Worm (Caenorhabditis elegans) whole organism, young adult: ENCODE data around the gene pqn-78.
A peak's percentile ranks its signal among the peaks of the same experiment; 100 is the strongest.

Source experiments
- B0261.1 ChIP-seq: sonication (generic microtip); optimal IDR thresholded peaks from 2 replicates; lab custom pipeline; 2016; ENCODE audit warnings: mild to moderate bottlenecking, missing genetic modification characterization, moderate library complexity, missing compliant biosample characterization
- F49E8.2 ChIP-seq: sonication (generic microtip); optimal IDR thresholded peaks from 3 replicates; lab custom pipeline; 2017; ENCODE audit warnings: missing genetic modification characterization, mild to moderate bottlenecking, missing compliant biosample characterization, antibody characterized with exemption, moderate library complexity; ENCODE audit not compliant: insufficient read depth
- F55B11.4 ChIP-seq: sonication (generic microtip); optimal IDR thresholded peaks from 2 replicates; lab custom pipeline; 2016; ENCODE audit warnings: missing compliant biosample characterization, missing genetic modification characterization, borderline replicate concordance; ENCODE audit not compliant: insufficient read depth
- Y56A3A.18 ChIP-seq: fragments of 200-800 bp; sonication (Bioruptor generic); IDR thresholded peaks from 2 replicates; pipeline ENCODE4 v1.3.6; 2022; ENCODE audit warnings: missing genetic modification reagents, missing genetic modification characterization, missing compliant biosample characterization
- ZK185.1 ChIP-seq: sonication (generic microtip); optimal IDR thresholded peaks from 2 replicates; lab custom pipeline; 2016; ENCODE audit warnings: mild to moderate bottlenecking, missing genetic modification characterization, missing compliant biosample characterization; ENCODE audit not compliant: poor library complexity, severe bottlenecking
- akir-1 ChIP-seq: fragments of 200-800 bp; sonication (Bioruptor generic); optimal IDR thresholded peaks from 2 replicates; lab custom pipeline; 2018; ENCODE audit warnings: mild to moderate bottlenecking, missing genetic modification characterization, moderate library complexity, missing compliant biosample characterization
- aptf-3 ChIP-seq: fragments of 200-800 bp; sonication (Bioruptor generic); IDR thresholded peaks from 2 replicates; pipeline ENCODE4 v1.3.6; 2022; ENCODE audit warnings: missing genetic modification characterization, missing compliant biosample characterization
- athp-1 ChIP-seq: sonication (generic microtip); optimal IDR thresholded peaks from 2 replicates; lab custom pipeline; 2017; ENCODE audit warnings: mild to moderate bottlenecking, missing genetic modification characterization, missing compliant biosample characterization
- attf-6 ChIP-seq: fragments of 200-800 bp; sonication (Bioruptor generic); IDR thresholded peaks from 2 replicates; pipeline ENCODE4 v1.3.6; 2022; ENCODE audit warnings: missing genetic modification reagents, missing genetic modification characterization, missing compliant biosample characterization
- bed-2 ChIP-seq: fragments of 200-800 bp; sonication (Bioruptor generic); IDR thresholded peaks from 2 replicates; pipeline ENCODE4 v1.3.6; 2022; ENCODE audit warnings: missing genetic modification reagents, missing genetic modification characterization, missing compliant biosample characterization
- ceh-58 ChIP-seq: fragments of 200-800 bp; sonication (Bioruptor generic); IDR thresholded peaks from 2 replicates; pipeline ENCODE4 v1.3.6; 2022; ENCODE audit warnings: missing genetic modification characterization, missing compliant biosample characterization
- chd-7 ChIP-seq: sonication (generic microtip); optimal IDR thresholded peaks from 2 replicates; lab custom pipeline; 2016; ENCODE audit warnings: mild to moderate bottlenecking, missing genetic modification characterization, moderate library complexity, missing compliant biosample characterization
- dpl-1 ChIP-seq: fragments of 150-350 bp; optimal IDR thresholded peaks from 2 replicates; lab custom pipeline; 2014; ENCODE audit warnings: missing biosample characterization, missing genetic modification reagents, missing genetic modification characterization
- egl-44 ChIP-seq: fragments of 200-800 bp; sonication (Bioruptor generic); IDR thresholded peaks from 2 replicates; pipeline ENCODE4 v1.3.6; 2022; ENCODE audit warnings: missing genetic modification reagents, missing genetic modification characterization, missing compliant biosample characterization
- egrh-3 ChIP-seq: fragments of 200-800 bp; sonication (Bioruptor generic); IDR thresholded peaks from 2 replicates; pipeline ENCODE4 v1.3.6; 2022; ENCODE audit warnings: missing genetic modification reagents, missing genetic modification characterization, missing compliant biosample characterization
- ekl-4 ChIP-seq: fragments of 200-800 bp; sonication (Bioruptor generic); IDR thresholded peaks from 2 replicates; pipeline ENCODE4 v1.3.6; 2022; ENCODE audit warnings: missing genetic modification reagents, missing genetic modification characterization, missing compliant biosample characterization
- hmg-1.2 ChIP-seq: fragments of 200-800 bp; sonication (Bioruptor generic); IDR thresholded peaks from 2 replicates; pipeline ENCODE4 v1.3.6; 2022; ENCODE audit warnings: missing genetic modification reagents, missing genetic modification characterization, missing compliant biosample characterization
- hsf-1 ChIP-seq: fragments of 200-800 bp; sonication (Bioruptor generic); IDR thresholded peaks from 2 replicates; pipeline ENCODE4 v1.3.6; 2022; ENCODE audit warnings: missing genetic modification reagents, missing genetic modification characterization, missing compliant biosample characterization
- let-607 ChIP-seq, 2 experiments: fragments of 200-800 bp in 1 of 2; sonication (Bioruptor generic) in 1 of 2; sonication (generic microtip) in 1 of 2; optimal IDR thresholded peaks; 2 replicates each; lab custom pipeline; 2016 to 2018; ENCODE audit warnings: mild to moderate bottlenecking in 2 of 2, missing compliant biosample characterization in 2 of 2, missing genetic modification characterization in 2 of 2, moderate library complexity in 2 of 2, missing genotype in 1 of 2
- lir-1 ChIP-seq: fragments of 200-800 bp; sonication (Bioruptor generic); conservative IDR thresholded peaks from 2 replicates; pipeline ENCODE4 v1.3.6; 2022; ENCODE audit warnings: missing genetic modification reagents, missing genetic modification characterization, missing compliant biosample characterization
- madf-8 ChIP-seq: fragments of 200-800 bp; sonication (Bioruptor generic); conservative IDR thresholded peaks from 2 replicates; pipeline ENCODE4 v1.3.6; 2022; ENCODE audit warnings: missing genetic modification reagents, missing genetic modification characterization, missing compliant biosample characterization
- mxl-1 ChIP-seq: sonication (generic microtip); optimal IDR thresholded peaks from 2 replicates; lab custom pipeline; 2016; ENCODE audit warnings: missing genetic modification characterization, missing compliant biosample characterization
- nfya-2 ChIP-seq: fragments of 200-800 bp; sonication (Bioruptor generic); IDR thresholded peaks from 2 replicates; pipeline ENCODE4 v1.3.6; 2022; ENCODE audit warnings: missing genetic modification reagents, missing genetic modification characterization, missing compliant biosample characterization
- nfyb-1 ChIP-seq: fragments of 200-800 bp; sonication (Bioruptor generic); IDR thresholded peaks from 2 replicates; pipeline ENCODE4 v1.3.6; 2022; ENCODE audit warnings: missing genetic modification reagents, missing genetic modification characterization, missing compliant biosample characterization
- nhr-120 ChIP-seq: fragments of 200-800 bp; sonication (Bioruptor generic); IDR thresholded peaks from 2 replicates; pipeline ENCODE4 v1.3.6; 2022; ENCODE audit warnings: missing genetic modification characterization, missing compliant biosample characterization
- rec-8 ChIP-seq, 2 experiments: sonication (generic microtip); optimal IDR thresholded peaks; 2 replicates each; lab custom pipeline; 2016; ENCODE audit warnings: mild to moderate bottlenecking in 2 of 2, missing genetic modification characterization in 2 of 2, missing genetic modification reagents in 2 of 2, missing genotype in 2 of 2, missing biosample characterization in 1 of 2, missing compliant biosample characterization in 1 of 2, moderate library complexity in 1 of 2
- repo-1 ChIP-seq: sonication (generic microtip); optimal IDR thresholded peaks from 2 replicates; lab custom pipeline; 2017; ENCODE audit warnings: mild to moderate bottlenecking, missing genetic modification characterization, missing compliant biosample characterization
- rpc-1 ChIP-seq, 2 experiments: fragments of 150-350 bp in 1 of 2; sonication (generic microtip) in 1 of 2; optimal IDR thresholded peaks; 2 replicates each; lab custom pipeline; 2014 to 2018; ENCODE audit warnings: missing biosample characterization in 1 of 2, missing genetic modification characterization in 1 of 2, missing genetic modification reagents in 1 of 2, missing genotype in 1 of 2
- snpc-1.1 ChIP-seq: sonication (generic microtip); optimal IDR thresholded peaks from 2 replicates; lab custom pipeline; 2017; ENCODE audit warnings: missing genetic modification characterization, mild to moderate bottlenecking, missing compliant biosample characterization, antibody characterized with exemption, moderate library complexity, missing genotype, missing genetic modification reagents; ENCODE audit not compliant: insufficient read depth
- snpc-3.4 ChIP-seq: sonication (generic microtip); optimal IDR thresholded peaks from 2 replicates; lab custom pipeline; 2017; ENCODE audit warnings: missing genetic modification characterization, mild to moderate bottlenecking, missing compliant biosample characterization, antibody characterized with exemption, moderate library complexity, missing genotype, missing genetic modification reagents
- snpc-4 ChIP-seq, 5 experiments: fragments of 150-350 bp in 1 of 5; sonication (generic microtip) in 4 of 5; optimal IDR thresholded peaks; 2 replicates each; lab custom pipeline; 2014 to 2018; ENCODE audit warnings: missing genetic modification characterization in 5 of 5, missing biosample characterization in 3 of 5, antibody characterized with exemption in 2 of 5, mild to moderate bottlenecking in 2 of 5, missing compliant biosample characterization in 2 of 5, missing genotype in 2 of 5, moderate library complexity in 2 of 5, missing genetic modification reagents in 1 of 5
- sptf-2 ChIP-seq: fragments of 200-800 bp; sonication (Bioruptor generic); optimal IDR thresholded peaks from 2 replicates; lab custom pipeline; 2018; ENCODE audit warnings: mild to moderate bottlenecking, missing genetic modification characterization, missing compliant biosample characterization
- tbx-9 ChIP-seq: sonication (generic microtip); optimal IDR thresholded peaks from 2 replicates; lab custom pipeline; 2016; ENCODE audit warnings: borderline replicate concordance, missing genetic modification characterization, inconsistent platforms, missing compliant biosample characterization
- tlf-1 ChIP-seq: fragments of 200-800 bp; sonication (Bioruptor generic); optimal IDR thresholded peaks from 2 replicates; lab custom pipeline; 2018; ENCODE audit warnings: mild to moderate bottlenecking, missing genetic modification characterization, missing compliant biosample characterization
- zim-3 ChIP-seq: sonication (generic microtip); optimal IDR thresholded peaks from 2 replicates; lab custom pipeline; 2017; ENCODE audit warnings: mild to moderate bottlenecking, missing genetic modification characterization, moderate library complexity, missing compliant biosample characterization
- ztf-3 ChIP-seq: fragments of 200-800 bp; sonication (Bioruptor generic); optimal IDR thresholded peaks from 2 replicates; lab custom pipeline; 2018; ENCODE audit warnings: mild to moderate bottlenecking, missing genetic modification characterization, missing compliant biosample characterization

The pqn-78 gene

DNA sequence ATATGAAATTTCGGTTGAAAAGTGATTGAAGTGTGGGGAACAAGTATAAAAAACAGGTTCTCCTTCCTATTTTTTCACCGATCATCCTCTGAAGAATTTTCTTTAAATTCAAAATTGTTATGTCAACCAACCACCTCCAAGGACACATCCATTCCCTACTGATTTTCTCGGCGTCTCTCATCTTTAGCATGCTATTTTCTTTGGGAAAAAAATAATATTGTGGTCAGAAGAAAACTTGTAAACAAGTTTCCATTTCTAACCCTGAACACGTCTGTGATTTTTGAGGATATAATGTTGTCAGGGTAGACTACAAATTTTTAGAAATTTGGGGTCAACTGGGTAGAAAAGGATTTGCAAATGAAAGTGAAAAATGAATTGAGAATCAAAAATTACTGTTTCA, 22.8 kb upstream of the pqn-78 start:
- TF ChIP-seq tlf-1 (GFP tag; lab: Kevin White, UChicago) (no peak), rec-8 (tag; optimal IDR thresholded peaks at IDR 0.05; lab: Kevin White, UChicago) (no peak), ztf-3 (GFP tag; lab: Kevin White, UChicago) (no peak), nfya-2 (GFP tag; lab: Robert Waterston, UW) (no peak), lir-1 (GFP tag; lab: Robert Waterston, UW) (no peak), Y56A3A.18 (no peak), egl-44 (no peak), ekl-4 (GFP tag; lab: Robert Waterston, UW) (no peak), aptf-3 (GFP tag; lab: Robert Waterston, UW) (no peak), akir-1 (GFP tag; lab: Kevin White, UChicago) (no peak), rpc-1 (optimal IDR thresholded peaks at IDR 0.05; lab: Kevin White, UChicago) (no peak), rpc-1 (tag; optimal IDR thresholded peaks at IDR 0.05; lab: Kevin White, UChicago) (no peak), B0261.1 (tag; lab: Kevin White, UChicago) (no peak), sptf-2 (GFP tag; lab: Kevin White, UChicago) (no peak), athp-1 (tag; lab: Kevin White, UChicago) (no peak), repo-1 (no peak), snpc-3.4 (no peak), nhr-120 (GFP tag; lab: Robert Waterston, UW) (no peak)

DNA sequence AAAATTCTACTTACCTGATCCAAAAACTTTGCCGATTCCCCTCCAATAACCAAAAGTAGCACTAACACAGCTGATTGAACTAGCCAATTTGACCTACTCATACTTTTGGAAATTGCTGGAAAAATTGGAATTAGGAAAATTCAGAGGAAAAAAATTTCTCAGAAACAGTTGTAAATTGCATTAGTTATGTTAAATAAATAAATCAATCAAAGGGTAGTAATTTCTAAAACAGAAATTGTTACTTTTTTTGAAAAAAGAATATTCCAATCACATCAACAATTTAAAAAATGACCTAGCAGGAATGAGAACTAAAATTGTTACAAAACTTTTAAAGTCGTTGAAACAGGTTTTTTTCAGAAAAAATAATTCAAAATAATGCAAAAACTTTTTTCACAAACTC, 22.1 kb upstream of the pqn-78 start, which contains the start of gene Y105C5A.8:
Y105C5A.8 (minus strand) TSS at position 101 of the 400 bp plus-strand sequence.
- TF ChIP-seq zim-3 (tag; lab: Kevin White, UChicago): no peak
- TF ChIP-seq Y56A3A.18: no peak

DNA sequence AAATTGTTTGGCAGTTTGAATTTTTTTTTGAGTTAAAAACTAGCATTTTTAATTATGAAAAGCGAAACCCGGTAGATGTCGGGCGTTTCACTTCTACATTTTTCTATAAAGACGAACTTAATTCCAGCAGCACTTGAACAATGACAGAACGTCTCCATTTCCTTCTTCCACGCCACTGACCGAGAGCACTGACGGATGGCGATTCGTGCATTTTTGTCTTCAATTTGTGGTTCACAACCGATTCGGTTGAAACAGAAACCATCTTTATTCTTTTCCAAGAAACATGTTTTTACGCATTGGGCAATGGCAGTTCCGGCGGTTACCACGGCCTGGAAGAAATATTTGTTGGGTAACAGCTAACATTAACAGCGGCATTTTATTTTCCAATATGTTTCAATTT, 18.3 kb upstream of the pqn-78 start:
- TF ChIP-seq snpc-4 (GFP tag; optimal IDR thresholded peaks at IDR 0.05; lab: Kevin White, UChicago) (no peak), snpc-4 (tag; optimal IDR thresholded peaks at IDR 0.05; lab: Kevin White, UChicago) (peak in 3 of 4 experiments; percentile 34 to 62 (median 61)), F55B11.4 (no peak), attf-6 (GFP tag; lab: Robert Waterston, UW) (peak; percentile 62; the same call in 1 of the 2 replicates)

DNA sequence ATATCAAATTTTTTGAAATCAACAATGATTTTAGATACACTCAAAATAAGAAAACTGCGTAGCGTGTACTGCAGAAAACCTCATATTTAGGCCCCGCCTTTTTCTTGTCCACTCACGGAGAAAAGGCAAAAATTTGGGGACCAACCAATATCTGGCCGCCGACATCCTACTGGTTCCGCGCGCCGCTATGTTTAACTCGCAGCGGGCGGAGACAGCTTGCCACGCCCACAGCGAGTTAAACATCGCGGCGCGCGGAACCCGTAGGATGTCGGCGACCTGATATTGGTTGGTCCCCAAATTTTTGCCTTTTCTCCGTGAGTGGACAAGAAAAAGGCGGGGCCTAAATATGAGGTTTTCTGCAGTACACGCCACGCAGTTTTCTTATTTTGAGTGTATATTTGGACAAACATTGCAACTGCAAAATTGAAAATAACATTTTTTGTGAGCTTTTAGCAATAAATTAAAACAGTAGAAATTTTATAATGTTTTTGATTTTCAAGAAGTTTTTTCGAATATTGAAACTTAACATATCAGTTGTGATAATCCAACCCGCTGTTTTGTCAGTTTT, 15.1 kb upstream of the pqn-78 start:
- peak; percentile 33 for TF ChIP-seq snpc-1.1 (tag; lab: Kevin White, UChicago)
- peak; percentile 36; the same call in 1 of the 2 replicates for TF ChIP-seq hmg-1.2 (GFP tag; lab: Robert Waterston, UW)
- peak; percentile 66 for TF ChIP-seq snpc-4 (GFP tag; optimal IDR thresholded peaks at IDR 0.05; lab: Kevin White, UChicago)
- peak; percentile 58 to 96 (median 72) for TF ChIP-seq snpc-4 (tag; optimal IDR thresholded peaks at IDR 0.05; lab: Kevin White, UChicago)
- TF ChIP-seq attf-6 (GFP tag; lab: Robert Waterston, UW): peak; percentile 90
- TF ChIP-seq, all 124 proteins: peak for 4; not testable (repeated sequence) for 120

DNA sequence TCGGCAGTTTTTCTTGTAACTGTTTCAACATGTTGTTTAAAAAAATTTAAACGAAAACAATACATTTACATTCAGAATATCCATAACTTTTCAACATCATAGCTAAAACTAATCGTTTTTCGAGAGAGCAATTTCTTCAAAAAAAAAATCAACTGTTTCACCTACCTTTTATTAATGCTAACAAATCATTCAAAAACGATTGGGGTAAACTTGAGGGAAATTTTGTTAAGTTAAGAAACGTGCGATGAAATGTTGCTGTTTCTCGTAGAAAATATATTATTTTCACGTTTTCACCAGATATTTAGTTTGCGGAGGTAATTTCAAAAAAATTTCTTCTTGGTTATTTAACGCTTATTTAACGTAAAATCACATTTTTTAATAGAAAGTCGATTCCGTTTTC, 11.6 kb upstream of the pqn-78 start:
- TF ChIP-seq snpc-4 (GFP tag; optimal IDR thresholded peaks at IDR 0.05; lab: Kevin White, UChicago) (no peak), snpc-4 (tag; optimal IDR thresholded peaks at IDR 0.05; lab: Kevin White, UChicago) (peak in 3 of 4 experiments; percentile 58 to 67 (median 60)), dpl-1 (GFP tag; lab: Kevin White, UChicago) (no peak), attf-6 (GFP tag; lab: Robert Waterston, UW) (peak; percentile 70)

DNA sequence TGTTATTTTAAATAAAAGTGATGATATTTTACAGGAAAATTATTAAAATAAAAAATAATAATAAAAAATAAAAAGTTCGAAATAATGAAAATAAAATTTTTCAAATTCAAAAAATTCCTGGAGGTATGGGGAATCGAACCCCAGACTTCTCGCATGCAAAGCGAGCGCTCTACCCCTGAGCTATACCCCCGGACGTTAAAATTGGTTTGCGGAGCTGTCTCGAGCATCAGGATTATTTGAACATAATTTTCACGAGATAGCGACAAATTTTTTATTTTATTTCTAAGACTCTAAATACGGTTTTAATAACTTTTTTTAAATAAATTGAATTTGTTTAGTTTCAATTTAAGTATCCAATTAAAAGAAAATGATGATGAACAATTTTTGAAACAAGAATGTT, 9.4 kb upstream of the pqn-78 start:
- TF ChIP-seq F49E8.2: no peak
- TF ChIP-seq let-607 (tag; optimal IDR thresholded peaks at IDR 0.05; lab: Kevin White, UChicago): peak in 1 of 2 experiments; percentile 18
- no peak for TF ChIP-seq tbx-9 (tag; lab: Kevin White, UChicago)
- no peak for TF ChIP-seq madf-8 (GFP tag; lab: Robert Waterston, UW)
- TF ChIP-seq attf-6 (GFP tag; lab: Robert Waterston, UW): peak; percentile 98
- no peak for TF ChIP-seq bed-2 (GFP tag; lab: Robert Waterston, UW)
- no peak for TF ChIP-seq ceh-58 (GFP tag; lab: Robert Waterston, UW)
- peak; percentile 8 for TF ChIP-seq ZK185.1 (tag; lab: Kevin White, UChicago)
- no peak for TF ChIP-seq mxl-1 (tag; lab: Kevin White, UChicago)
- TF ChIP-seq egrh-3: no peak
- no peak for TF ChIP-seq chd-7 (tag; lab: Kevin White, UChicago)
- TF ChIP-seq nfyb-1: no peak
- no peak for TF ChIP-seq hsf-1 (GFP tag; lab: Robert Waterston, UW)
